Worm (Caenorhabditis elegans): ENCODE data around the gene srg-11.

Gene srg-11

ce11 chrIII:4671491-4671890, 8.3 kb upstream of the srg-11 start, which contains the start of gene T23F11.11:
TSS of gene T23F11.11 (minus strand) at chrIII:4671591.
- no peak for TF ChIP-seq nhr-77 (tag; optimal IDR thresholded peaks at IDR 0.05)
- no peak for TF ChIP-seq snu-23 (GFP tag; optimal IDR thresholded peaks at IDR 0.05)
- TF ChIP-seq nhr-11 (tag; optimal IDR thresholded peaks at IDR 0.05), result no peak
- TF ChIP-seq blmp-1 (tag; optimal IDR thresholded peaks at IDR 0.05), result no peak
- TF ChIP-seq ceh-82 (tag; optimal IDR thresholded peaks at IDR 0.05), result no peak
- TF ChIP-seq lir-3 (tag; optimal IDR thresholded peaks at IDR 0.05; ENCODE audit: poor library complexity), result no peak
- no peak for TF ChIP-seq mdl-1 (tag; optimal IDR thresholded peaks at IDR 0.05)
- no peak for TF ChIP-seq fos-1 (tag; optimal IDR thresholded peaks at IDR 0.05)
- no peak for TF ChIP-seq nhr-20 (tag; optimal IDR thresholded peaks at IDR 0.05)
- TF ChIP-seq C04F5.9 (tag; optimal IDR thresholded peaks at IDR 0.05), result no peak
- TF ChIP-seq sup-37 (GFP tag; optimal IDR thresholded peaks at IDR 0.05), result no peak
- no peak for TF ChIP-seq unc-62 (GFP tag; optimal IDR thresholded peaks at IDR 0.05)
- no peak for TF ChIP-seq ets-5 (GFP tag; IDR thresholded peaks at IDR 0.05)

ce11 chrIII:4671949-4672348, 7.9 kb upstream of the srg-11 start, which contains the start of gene srg-13:
TSS of gene srg-13 (plus strand) at chrIII:4672249.
- TF ChIP-seq xbp-1 (tag; optimal IDR thresholded peaks at IDR 0.05) (no peak), C16A3.4 (tag; optimal IDR thresholded peaks at IDR 0.05) (no peak)

- TF ChIP-seq nhr-237 (tag; optimal IDR thresholded peaks at IDR 0.05) (no peak), sox-4 (tag; optimal IDR thresholded peaks at IDR 0.05) (no peak), efl-1 (optimal IDR thresholded peaks at IDR 0.05) (no peak), efl-1 (GFP tag; optimal IDR thresholded peaks at IDR 0.05 in 1 of 2) (no peak), mef-2 (tag; optimal IDR thresholded peaks at IDR 0.05) (no peak), nhr-71 (tag; optimal IDR thresholded peaks at IDR 0.05) (no peak), ztf-11 (tag; optimal IDR thresholded peaks at IDR 0.05) (no peak), aha-1 (tag; optimal IDR thresholded peaks at IDR 0.05) (no peak), unc-30 (tag; optimal IDR thresholded peaks at IDR 0.05) (no peak), grh-1 (GFP tag; IDR thresholded peaks at IDR 0.05) (no peak), pag-3 (tag; optimal IDR thresholded peaks at IDR 0.05; ENCODE audit: borderline replicate concordance, insufficient read depth) (no peak), ceh-8 (GFP tag; optimal IDR thresholded peaks at IDR 0.05) (no peak), mdl-1 (tag; optimal IDR thresholded peaks at IDR 0.05) (no peak), nhr-77 (tag; optimal IDR thresholded peaks at IDR 0.05) (no peak)
These were observed 2.3 kb upstream of the srg-11 start, which contains the start of gene srg-10 for ce11 chrIII:4677466-4677865. TSS of gene srg-10 (plus strand) at chrIII:4677766.

ce11 chrIII:4687134-4687533, 7.3 kb downstream of the srg-11 start:
- TF ChIP-seq lsy-2 (tag; optimal IDR thresholded peaks at IDR 0.05) (peak; percentile 58 to 62), nhr-28 (tag; optimal IDR thresholded peaks at IDR 0.05) (no peak), swsn-7 (tag; optimal IDR thresholded peaks at IDR 0.05) (peak; percentile 0), hlh-4 (tag; optimal IDR thresholded peaks at IDR 0.05) (no peak), lin-14 (GFP tag; optimal IDR thresholded peaks at IDR 0.05) (peak; percentile 63), nhr-19 (GFP tag; conservative IDR thresholded peaks at IDR 0.05) (peak; percentile 37), nhr-11 (tag; optimal IDR thresholded peaks at IDR 0.05) (no peak), nhr-71 (tag; optimal IDR thresholded peaks at IDR 0.05) (peak; percentile 77), mep-1 (tag; optimal IDR thresholded peaks at IDR 0.05) (peak; percentile 28), lin-15B (tag; optimal IDR thresholded peaks at IDR 0.05) (no peak), lin-39 (tag; optimal IDR thresholded peaks at IDR 0.05) (peak; percentile 17), efl-1 (optimal IDR thresholded peaks at IDR 0.05) (peak in 1 of 2 experiments; percentile 12), efl-1 (GFP tag; optimal IDR thresholded peaks at IDR 0.05 in 1 of 2) (no peak), rnt-1 (tag; optimal IDR thresholded peaks at IDR 0.05) (peak; percentile 20), nhr-20 (tag; optimal IDR thresholded peaks at IDR 0.05) (peak; percentile 10), dpl-1 (GFP tag; optimal IDR thresholded peaks at IDR 0.05) (peak in 1 of 3 experiments; percentile 1), snu-23 (GFP tag; optimal IDR thresholded peaks at IDR 0.05) (peak; percentile 58), xbp-1 (tag; optimal IDR thresholded peaks at IDR 0.05) (no peak)
